Worm (Caenorhabditis elegans) whole organism, midembryonic: ENCODE data around the gene W05H9.4.

ENCODE experiments used
- T22C8.4 ChIP-seq: fragments of 200-800 bp; sonication (Bioruptor generic); IDR thresholded peaks from 2 replicates; pipeline ENCODE4 v1.3.6; 2022; ENCODE audit warnings: missing genetic modification characterization, missing compliant biosample characterization
- cog-1 ChIP-seq: sonication (generic microtip); optimal IDR thresholded peaks from 2 replicates; lab custom pipeline; 2016; ENCODE audit warnings: missing genetic modification characterization, missing compliant biosample characterization
- flt-1 ChIP-seq: fragments of 200-800 bp; sonication (Bioruptor generic); IDR thresholded peaks from 2 replicates; pipeline ENCODE4 v1.3.6; 2022; ENCODE audit warnings: missing genetic modification characterization, missing compliant biosample characterization
- med-1 ChIP-seq: sonication (generic microtip); optimal IDR thresholded peaks from 2 replicates; lab custom pipeline; 2017; ENCODE audit warnings: missing genetic modification characterization, mild to moderate bottlenecking, missing compliant biosample characterization, antibody characterized with exemption, missing genetic modification reagents; ENCODE audit not compliant: insufficient read depth
- ref-1 ChIP-seq: fragments of 200-800 bp; sonication (Bioruptor generic); conservative IDR thresholded peaks from 2 replicates; pipeline ENCODE4 v1.3.6; 2022; ENCODE audit warnings: missing genetic modification reagents, missing genetic modification characterization, missing compliant biosample characterization
- ztf-23 ChIP-seq: fragments of 200-800 bp; sonication (Bioruptor generic); IDR thresholded peaks from 2 replicates; pipeline ENCODE4 v1.3.6; 2022; ENCODE audit warnings: missing genetic modification reagents, missing genetic modification characterization, missing compliant biosample characterization
- ztf-29 ChIP-seq: fragments of 200-800 bp; sonication (Bioruptor generic); IDR thresholded peaks from 2 replicates; pipeline ENCODE4 v1.3.6; 2022; ENCODE audit warnings: missing genetic modification reagents, missing genetic modification characterization, missing compliant biosample characterization

DNA sequence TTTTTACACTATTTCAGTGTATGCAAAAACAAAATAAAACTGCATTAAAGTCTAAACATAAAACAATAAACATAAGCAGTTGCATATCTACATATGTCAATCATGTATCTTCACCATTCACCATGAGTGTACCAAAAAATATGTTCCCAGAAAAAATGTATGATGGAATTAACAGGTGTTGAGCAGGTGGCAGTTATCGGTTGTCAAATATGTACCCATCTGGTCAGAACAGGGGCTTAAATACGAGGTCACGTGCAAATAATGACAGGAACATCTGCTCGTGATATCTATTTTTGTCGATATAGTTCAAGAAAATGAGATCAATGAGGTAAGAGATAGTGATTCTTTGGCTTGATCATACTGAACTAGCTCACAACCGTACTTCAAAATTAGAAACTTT, 4.4 kb upstream of the W05H9.4 start:
- no peak for TF ChIP-seq cog-1 (tag; lab: Kevin White, UChicago)
- no peak for TF ChIP-seq flt-1 (GFP tag; lab: Robert Waterston, UW)
- TF ChIP-seq ztf-23 (GFP tag; lab: Robert Waterston, UW): no peak
- TF ChIP-seq ztf-29 (GFP tag; lab: Robert Waterston, UW): no peak
- no peak for TF ChIP-seq med-1
- TF ChIP-seq ref-1 (GFP tag; lab: Robert Waterston, UW): no peak
- no peak for TF ChIP-seq T22C8.4 (GFP tag; lab: Robert Waterston, UW)
